Fruit fly (Drosophila melanogaster) Kc167 (cell line): ENCODE data around the gene amrt.

Experiments used
- h ChIP-seq: fragments of >200 bp; optimal IDR thresholded peaks from 3 replicates; lab custom pipeline; 2018; ENCODE audit warnings: missing external identifiers
- insv ChIP-seq: fragments of >200 bp; optimal IDR thresholded peaks from 3 replicates; lab custom pipeline; 2018; ENCODE audit warnings: missing external identifiers
- psq ChIP-seq: fragments of >200 bp; optimal IDR thresholded peaks from 2 replicates; lab custom pipeline; 2017; ENCODE audit warnings: missing external identifiers

DNA sequence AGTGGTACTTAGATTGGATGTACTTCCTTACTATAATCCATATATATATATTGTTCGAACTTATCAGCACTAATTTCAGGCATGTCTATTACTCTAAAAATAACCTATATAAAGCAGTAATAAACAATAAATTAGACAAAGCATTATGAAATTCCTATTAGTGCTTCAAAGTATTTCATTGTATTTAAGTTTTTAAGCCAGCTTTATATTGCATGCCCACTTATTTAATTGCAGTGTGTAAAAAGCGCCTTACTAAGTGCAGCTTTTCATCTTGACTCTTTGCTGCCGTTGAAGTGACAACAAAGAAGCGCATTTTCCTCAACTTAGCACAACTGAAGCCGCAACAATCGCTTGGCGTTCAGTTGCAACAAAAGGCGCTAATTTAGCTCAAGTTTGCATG, 36.6 kb downstream of the amrt start:
- TF ChIP-seq psq (lab: Kevin White, UChicago), result no peak
- TF ChIP-seq insv (lab: Kevin White, UChicago), result no peak
- no peak for TF ChIP-seq h (lab: Kevin White, UChicago)
